Worm (Caenorhabditis elegans): ENCODE results near the gene oig-5.
"Not testable (repeated sequence)": the region's sequence is repeated elsewhere in the genome, so short reads cannot be mapped to it uniquely, and the experiment has no call there.

oig-5 gene

ce11 chrIV:14769218-14769835 is 37.7 kb upstream of the oig-5 start, which contains the start of gene Y57G11C.43:
Y57G11C.43 (plus strand) TSS chrIV:14769441.
- TF ChIP-seq ztf-23 (GFP tag; IDR thresholded peaks at IDR 0.05) (no peak), klf-2 (GFP tag; conservative IDR thresholded peaks at IDR 0.05) (no peak), cog-1 (tag; optimal IDR thresholded peaks at IDR 0.05) (no peak), ref-1 (GFP tag; conservative IDR thresholded peaks at IDR 0.05) (no peak), T22C8.4 (GFP tag; IDR thresholded peaks at IDR 0.05) (no peak), ztf-29 (GFP tag; IDR thresholded peaks at IDR 0.05) (no peak)

ce11 chrIV:14770663-14771062 is 36.3 kb upstream of the oig-5 start:
- TF ChIP-seq cog-1 (tag; optimal IDR thresholded peaks at IDR 0.05): no peak
- no peak for TF ChIP-seq med-1 (GFP tag; optimal IDR thresholded peaks at IDR 0.05; ENCODE audit: insufficient read depth)
- no peak for TF ChIP-seq klf-2 (GFP tag; conservative IDR thresholded peaks at IDR 0.05)
- TF ChIP-seq flt-1 (GFP tag; IDR thresholded peaks at IDR 0.05): no peak
- TF ChIP-seq ztf-29 (GFP tag; IDR thresholded peaks at IDR 0.05): no peak
- TF ChIP-seq ref-1 (GFP tag; conservative IDR thresholded peaks at IDR 0.05): no peak
- TF ChIP-seq T22C8.4 (GFP tag; IDR thresholded peaks at IDR 0.05): no peak
- no peak for TF ChIP-seq ztf-23 (GFP tag; IDR thresholded peaks at IDR 0.05)
- no peak for TF ChIP-seq tab-1 (GFP tag; IDR thresholded peaks at IDR 0.05)

ce11 chrIV:14771325-14771724 is 35.7 kb upstream of the oig-5 start, which contains the start of gene degl-1:
degl-1 (minus strand) TSS chrIV:14771425.
- TF ChIP-seq T22C8.4 (GFP tag; IDR thresholded peaks at IDR 0.05) (no peak), flt-1 (GFP tag; IDR thresholded peaks at IDR 0.05) (no peak), ztf-29 (GFP tag; IDR thresholded peaks at IDR 0.05) (no peak), cog-1 (tag; optimal IDR thresholded peaks at IDR 0.05) (no peak), med-1 (GFP tag; optimal IDR thresholded peaks at IDR 0.05; ENCODE audit: insufficient read depth) (no peak), klf-2 (GFP tag; conservative IDR thresholded peaks at IDR 0.05) (no peak), tab-1 (GFP tag; IDR thresholded peaks at IDR 0.05) (no peak), ztf-23 (GFP tag; IDR thresholded peaks at IDR 0.05) (no peak), ref-1 (GFP tag; conservative IDR thresholded peaks at IDR 0.05) (no peak)

- TF ChIP-seq klf-2 (GFP tag; conservative IDR thresholded peaks at IDR 0.05) (no peak), cog-1 (tag; optimal IDR thresholded peaks at IDR 0.05) (no peak), ztf-29 (GFP tag; IDR thresholded peaks at IDR 0.05) (no peak), tab-1 (GFP tag; IDR thresholded peaks at IDR 0.05) (0 out of 2 replicates have a peak, but pooled peaks have one; percentile 18)
Observed at ce11 chrIV:14773280-14774071, 33.5 kb upstream of the oig-5 start, which contains the start of gene Y57G11C.36. Y57G11C.36 (minus strand) TSS chrIV:14773781.

- TF ChIP-seq klf-2 (GFP tag; conservative IDR thresholded peaks at IDR 0.05); cog-1 (tag; optimal IDR thresholded peaks at IDR 0.05); ztf-23 (GFP tag; IDR thresholded peaks at IDR 0.05): not testable (repeated sequence)
Observed at ce11 chrIV:14774454-14774853, 32.5 kb upstream of the oig-5 start, which contains the start of gene Y57G11C.51. Y57G11C.51 (minus strand) TSS chrIV:14774554.

ce11 chrIV:14781537-14781936 is 25.5 kb upstream of the oig-5 start, which contains the start of gene Y57G11C.8:
Y57G11C.8 (plus strand) TSS chrIV:14781837.
- no peak for TF ChIP-seq cog-1 (tag; optimal IDR thresholded peaks at IDR 0.05)
- no peak for TF ChIP-seq tab-1 (GFP tag; IDR thresholded peaks at IDR 0.05)
- no peak for TF ChIP-seq klf-2 (GFP tag; conservative IDR thresholded peaks at IDR 0.05)
- TF ChIP-seq ztf-23 (GFP tag; IDR thresholded peaks at IDR 0.05): no peak
- no peak for TF ChIP-seq ref-1 (GFP tag; conservative IDR thresholded peaks at IDR 0.05)
- TF ChIP-seq ztf-29 (GFP tag; IDR thresholded peaks at IDR 0.05): no peak
- no peak for TF ChIP-seq med-1 (GFP tag; optimal IDR thresholded peaks at IDR 0.05; ENCODE audit: insufficient read depth)
- TF ChIP-seq T22C8.4 (GFP tag; IDR thresholded peaks at IDR 0.05): no peak
- no peak for TF ChIP-seq flt-1 (GFP tag; IDR thresholded peaks at IDR 0.05)

ce11 chrIV:14782211-14782610 is 24.8 kb upstream of the oig-5 start, which contains the start of gene Y57G11C.1130:
Y57G11C.1130 (plus strand) TSS chrIV:14782511.
- no peak for TF ChIP-seq klf-2 (GFP tag; conservative IDR thresholded peaks at IDR 0.05)
- no peak for TF ChIP-seq T22C8.4 (GFP tag; IDR thresholded peaks at IDR 0.05)
- no peak for TF ChIP-seq flt-1 (GFP tag; IDR thresholded peaks at IDR 0.05)
- TF ChIP-seq med-1 (GFP tag; optimal IDR thresholded peaks at IDR 0.05; ENCODE audit: insufficient read depth): no peak
- TF ChIP-seq cog-1 (tag; optimal IDR thresholded peaks at IDR 0.05): no peak
- no peak for TF ChIP-seq ztf-29 (GFP tag; IDR thresholded peaks at IDR 0.05)
- TF ChIP-seq ztf-23 (GFP tag; IDR thresholded peaks at IDR 0.05): no peak
- no peak for TF ChIP-seq tab-1 (GFP tag; IDR thresholded peaks at IDR 0.05)
- TF ChIP-seq ref-1 (GFP tag; conservative IDR thresholded peaks at IDR 0.05): no peak

- TF ChIP-seq ref-1 (GFP tag; conservative IDR thresholded peaks at IDR 0.05) (no peak), klf-2 (GFP tag; conservative IDR thresholded peaks at IDR 0.05) (no peak), ztf-29 (GFP tag; IDR thresholded peaks at IDR 0.05) (no peak), cog-1 (tag; optimal IDR thresholded peaks at IDR 0.05) (no peak), T22C8.4 (GFP tag; IDR thresholded peaks at IDR 0.05) (no peak), flt-1 (GFP tag; IDR thresholded peaks at IDR 0.05) (no peak), ztf-23 (GFP tag; IDR thresholded peaks at IDR 0.05) (no peak), tab-1 (GFP tag; IDR thresholded peaks at IDR 0.05) (no peak), med-1 (GFP tag; optimal IDR thresholded peaks at IDR 0.05; ENCODE audit: insufficient read depth) (no peak)
Observed at ce11 chrIV:14784481-14784880, 22.5 kb upstream of the oig-5 start, which contains the start of gene nlp-56. nlp-56 (minus strand) TSS chrIV:14784737.

ce11 chrIV:14786374-14787136 is 20.4 kb upstream of the oig-5 start, which contains the start of gene melo-1:
melo-1 (plus strand) TSS chrIV:14787031.
- no peak for TF ChIP-seq ztf-29 (GFP tag; IDR thresholded peaks at IDR 0.05)
- no peak for TF ChIP-seq ref-1 (GFP tag; conservative IDR thresholded peaks at IDR 0.05)
- TF ChIP-seq flt-1 (GFP tag; IDR thresholded peaks at IDR 0.05): no peak

All from whole organism, midembryonic.